Worm (Caenorhabditis elegans) whole organism, L4 larva: Measurements from ENCODE around the gene F39G3.4.

Experiments used
- jun-1 ChIP-seq: fragments of 150-350 bp; optimal IDR thresholded peaks from 2 replicates; lab custom pipeline; 2014; ENCODE audit warnings: missing biosample characterization, missing genetic modification reagents, missing genetic modification characterization
- lsy-2 ChIP-seq, 2 experiments: fragments of 150-350 bp in 1 of 2; sonication (generic microtip) in 1 of 2; optimal IDR thresholded peaks; 2 replicates each; lab custom pipeline; 2014 to 2017; ENCODE audit warnings: missing biosample characterization in 2 of 2, missing genetic modification characterization in 2 of 2

DNA sequence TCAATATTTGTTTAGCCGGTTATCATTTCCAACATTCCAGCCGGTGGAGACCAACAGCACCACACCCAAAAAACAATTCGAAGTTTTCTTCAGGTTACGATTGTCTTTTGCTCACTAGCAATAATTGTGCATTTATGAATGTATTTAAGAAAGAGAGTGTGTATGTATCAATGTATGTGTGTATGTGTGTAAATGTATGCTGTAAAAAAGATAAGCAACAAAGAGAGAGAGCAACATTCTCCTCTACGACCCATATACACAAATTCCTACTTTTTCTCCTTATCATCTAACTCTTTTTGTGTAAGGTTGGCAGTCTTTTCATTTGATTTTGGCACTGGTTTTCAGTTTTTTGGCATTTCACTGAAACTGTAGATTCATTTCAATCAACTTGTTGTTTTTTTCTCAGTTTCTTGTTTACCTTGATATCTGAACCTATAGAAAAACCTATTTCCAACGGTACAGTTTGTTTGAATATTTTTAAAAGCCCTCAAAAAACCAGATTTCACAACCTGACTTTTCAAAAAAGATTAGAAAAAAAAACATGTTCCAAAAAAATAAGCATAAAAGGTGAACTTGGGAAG is 3.6 kb upstream of the F39G3.4 start:
- TF ChIP-seq lsy-2 (tag; optimal IDR thresholded peaks at IDR 0.05; lab: Kevin White, UChicago) (no peak), jun-1 (tag; lab: Kevin White, UChicago) (no peak)
